Fruit fly (Drosophila melanogaster) whole organism, adult: ENCODE data around the gene RpL17.

ENCODE experiments used
- CG11617 ChIP-seq: fragments of 200-800 bp; sonication (Bioruptor generic); optimal IDR thresholded peaks from 2 replicates; lab custom pipeline; 2017; ENCODE audit warnings: mild to moderate bottlenecking, missing biosample characterization, missing genetic modification reagents, missing genetic modification characterization
- CG12768 ChIP-seq: fragments of 200-800 bp; sonication (Bioruptor generic); optimal IDR thresholded peaks from 2 replicates; lab custom pipeline; 2017; ENCODE audit warnings: missing biosample characterization, missing genetic modification characterization, mild to moderate bottlenecking, moderate library complexity, missing genetic modification reagents
- CG14711 ChIP-seq: fragments of 200-800 bp; sonication (Bioruptor generic); optimal IDR thresholded peaks from 2 replicates; lab custom pipeline; 2018; ENCODE audit warnings: missing biosample characterization, mild to moderate bottlenecking, missing genetic modification characterization, moderate library complexity
- CG1620 ChIP-seq: fragments of 200-800 bp; sonication (Bioruptor generic); optimal IDR thresholded peaks from 2 replicates; lab custom pipeline; 2016; ENCODE audit warnings: missing biosample characterization, missing genetic modification characterization
- CG33017 ChIP-seq: fragments of 200-800 bp; sonication (Bioruptor generic); optimal IDR thresholded peaks from 2 replicates; lab custom pipeline; 2018; ENCODE audit warnings: missing biosample characterization, mild to moderate bottlenecking, missing genetic modification characterization, moderate library complexity
- CG5204 ChIP-seq: fragments of 200-800 bp; sonication (Bioruptor generic); optimal IDR thresholded peaks from 2 replicates; lab custom pipeline; 2016; ENCODE audit warnings: missing biosample characterization, missing genetic modification characterization
- CG7045 ChIP-seq: fragments of 200-800 bp; sonication (Bioruptor generic); optimal IDR thresholded peaks from 2 replicates; lab custom pipeline; 2017; ENCODE audit warnings: missing biosample characterization, mild to moderate bottlenecking, missing genetic modification characterization
- CG7101 ChIP-seq: fragments of 200-800 bp; sonication (Bioruptor generic); optimal IDR thresholded peaks from 2 replicates; lab custom pipeline; 2018; ENCODE audit warnings: missing biosample characterization, mild to moderate bottlenecking, missing genetic modification characterization, moderate library complexity
- Clk ChIP-seq: fragments of 200-800 bp; sonication (Bioruptor generic); optimal IDR thresholded peaks from 2 replicates; lab custom pipeline; 2017; ENCODE audit warnings: missing biosample characterization, missing genetic modification characterization
- Crg-1 ChIP-seq: fragments of 200-800 bp; sonication (Bioruptor generic); optimal IDR thresholded peaks from 2 replicates; lab custom pipeline; 2016; ENCODE audit warnings: missing biosample characterization, missing genetic modification characterization
- Hr96 ChIP-seq: fragments of 200-800 bp; sonication (Bioruptor generic); optimal IDR thresholded peaks from 2 replicates; lab custom pipeline; 2016; ENCODE audit warnings: missing biosample characterization, missing genetic modification characterization
- Mnt ChIP-seq: fragments of 200-800 bp; sonication (Bioruptor generic); optimal IDR thresholded peaks from 2 replicates; lab custom pipeline; 2016; ENCODE audit warnings: missing biosample characterization, mild to moderate bottlenecking, missing genetic modification characterization
- bab1 ChIP-seq: fragments of 200-800 bp; sonication (Bioruptor generic); optimal IDR thresholded peaks from 3 replicates; lab custom pipeline; 2019; ENCODE audit warnings: missing biosample characterization, mild to moderate bottlenecking, missing genetic modification characterization, moderate library complexity
- cic ChIP-seq: fragments of 200-800 bp; sonication (Bioruptor generic); optimal IDR thresholded peaks from 2 replicates; lab custom pipeline; 2017; ENCODE audit warnings: missing biosample characterization, mild to moderate bottlenecking, missing genetic modification characterization, moderate library complexity
- cnc ChIP-seq, 2 experiments: fragments of >200 bp; optimal IDR thresholded peaks; 2 replicates each; lab custom pipeline; 2017
- kay ChIP-seq: fragments of 200-800 bp; sonication (Bioruptor generic); peaks from one replicate; lab custom pipeline; 2016; ENCODE audit warnings: missing biosample characterization, missing genetic modification characterization, borderline replicate concordance
- ovo ChIP-seq: fragments of 200-800 bp; sonication (Bioruptor generic); optimal IDR thresholded peaks from 2 replicates; lab custom pipeline; 2016; ENCODE audit warnings: missing biosample characterization, missing genetic modification characterization
- pad ChIP-seq: fragments of 200-800 bp; sonication (Bioruptor generic); optimal IDR thresholded peaks from 3 replicates; lab custom pipeline; 2017; ENCODE audit warnings: missing biosample characterization, missing genetic modification characterization, mild to moderate bottlenecking, moderate library complexity, missing genetic modification reagents
- tj ChIP-seq: fragments of 200-800 bp; sonication (Bioruptor generic); optimal IDR thresholded peaks from 3 replicates; lab custom pipeline; 2017; ENCODE audit warnings: missing biosample characterization, mild to moderate bottlenecking, missing genetic modification characterization, moderate library complexity
- toe ChIP-seq: fragments of 200-800 bp; sonication (Bioruptor generic); optimal IDR thresholded peaks from 2 replicates; lab custom pipeline; 2016; ENCODE audit warnings: missing biosample characterization, missing genetic modification characterization

RpL17 gene

dm6 chrX:6730600-6731259, 13.3 kb downstream of the RpL17 start:
- TF ChIP-seq kay (GFP tag; lab: Kevin White, UChicago) (peak; percentile 26), CG5204 (GFP tag; lab: Kevin White, UChicago) (no peak)

dm6 chrX:6728597-6729158, 15.4 kb downstream of the RpL17 start:
- TF ChIP-seq cic (GFP tag; lab: Kevin White, UChicago) (no peak), tj (GFP tag; lab: Kevin White, UChicago) (no peak), kay (GFP tag; lab: Kevin White, UChicago) (peak; percentile 0), CG7101 (tag; lab: Kevin White, UChicago) (no peak)

dm6 chrX:6726758-6727490, 17.1 kb downstream of the RpL17 start:
- TF ChIP-seq cic (GFP tag; lab: Kevin White, UChicago) = no peak
- TF ChIP-seq bab1 (GFP tag; lab: Kevin White, UChicago) = peak; percentile 50
- peak; percentile 71 for TF ChIP-seq ovo (GFP tag; lab: Kevin White, UChicago)
- no peak for TF ChIP-seq Crg-1
- TF ChIP-seq Hr96 (GFP tag; lab: Kevin White, UChicago) = no peak
- TF ChIP-seq Clk (GFP tag; lab: Kevin White, UChicago) = no peak
- TF ChIP-seq CG5204 (GFP tag; lab: Kevin White, UChicago) = no peak
- peak; percentile 90 for TF ChIP-seq tj (GFP tag; lab: Kevin White, UChicago)

- TF ChIP-seq kay (GFP tag; lab: Kevin White, UChicago) = no peak
- no peak for TF ChIP-seq cnc (optimal IDR thresholded peaks at IDR 0.05; lab: Kevin White, UChicago)
- no peak for TF ChIP-seq CG12768
- TF ChIP-seq Crg-1 = no peak
- no peak for TF ChIP-seq CG5204 (GFP tag; lab: Kevin White, UChicago)
- no peak for TF ChIP-seq bab1 (GFP tag; lab: Kevin White, UChicago)
- TF ChIP-seq Mnt (GFP tag; lab: Kevin White, UChicago) = no peak
- TF ChIP-seq CG33017 = no peak
- no peak for TF ChIP-seq cic (GFP tag; lab: Kevin White, UChicago)
- no peak for TF ChIP-seq toe
- TF ChIP-seq CG7101 (tag; lab: Kevin White, UChicago) = no peak
- TF ChIP-seq Clk (GFP tag; lab: Kevin White, UChicago) = no peak
- no peak for TF ChIP-seq pad (GFP tag; lab: Kevin White, UChicago)
- TF ChIP-seq tj (GFP tag; lab: Kevin White, UChicago) = no peak
- TF ChIP-seq CG11617 (GFP tag; lab: Kevin White, UChicago) = no peak
- TF ChIP-seq CG7045 (GFP tag; lab: Kevin White, UChicago) = no peak
- TF ChIP-seq ovo (GFP tag; lab: Kevin White, UChicago) = no peak
Observed at dm6 chrX:6724904-6725505, 19.0 kb downstream of the RpL17 start.

dm6 chrX:6723622-6724021, 20.4 kb downstream of the RpL17 start:
- TF ChIP-seq cic (GFP tag; lab: Kevin White, UChicago) (no peak), CG33017 (no peak), CG7045 (GFP tag; lab: Kevin White, UChicago) (no peak), Hr96 (GFP tag; lab: Kevin White, UChicago) (no peak), CG5204 (GFP tag; lab: Kevin White, UChicago) (no peak), CG7101 (tag; lab: Kevin White, UChicago) (no peak), kay (GFP tag; lab: Kevin White, UChicago) (no peak), CG1620 (GFP tag; lab: Kevin White, UChicago) (no peak), Clk (GFP tag; lab: Kevin White, UChicago) (no peak), CG12768 (no peak), CG11617 (GFP tag; lab: Kevin White, UChicago) (no peak), tj (GFP tag; lab: Kevin White, UChicago) (no peak), ovo (GFP tag; lab: Kevin White, UChicago) (no peak)

dm6 chrX:6719968-6720367, 24.1 kb downstream of the RpL17 start:
- TF ChIP-seq Hr96 (GFP tag; lab: Kevin White, UChicago) (no peak), CG12768 (no peak), CG7045 (GFP tag; lab: Kevin White, UChicago) (no peak), Crg-1 (no peak), CG33017 (no peak)

dm6 chrX:6719259-6719658, 24.8 kb downstream of the RpL17 start:
- TF ChIP-seq kay (GFP tag; lab: Kevin White, UChicago) = no peak
- no peak for TF ChIP-seq Mnt (GFP tag; lab: Kevin White, UChicago)
- no peak for TF ChIP-seq CG14711 (tag; lab: Kevin White, UChicago)
- TF ChIP-seq Hr96 (GFP tag; lab: Kevin White, UChicago) = no peak
- TF ChIP-seq CG11617 (GFP tag; lab: Kevin White, UChicago) = no peak
- TF ChIP-seq toe = no peak
- peak; percentile 21 for TF ChIP-seq CG7101 (tag; lab: Kevin White, UChicago)
- TF ChIP-seq tj (GFP tag; lab: Kevin White, UChicago) = peak; percentile 18
- TF ChIP-seq bab1 (GFP tag; lab: Kevin White, UChicago) = peak; percentile 21
- TF ChIP-seq cic (GFP tag; lab: Kevin White, UChicago) = no peak
- no peak for TF ChIP-seq cnc (optimal IDR thresholded peaks at IDR 0.05; lab: Kevin White, UChicago)
